Worm (Caenorhabditis elegans) whole organism, dauer: ENCODE results near the gene dmsr-1.
"Not testable (repeated sequence)": the region's sequence is repeated elsewhere in the genome, so short reads cannot be mapped to it uniquely, and the experiment has no call there.

Experiments
- unc-62 ChIP-seq: sonication (generic microtip); optimal IDR thresholded peaks from 2 replicates; lab custom pipeline; 2017; ENCODE audit warnings: missing biosample characterization, missing genetic modification reagents, missing genetic modification characterization

Gene dmsr-1

ce11 chrV:11428728-11429127 is 9.8 kb upstream of the dmsr-1 start:
- no peak for TF ChIP-seq unc-62 (GFP tag; lab: Kevin White, UChicago)

ce11 chrV:11430823-11431222 is 7.7 kb upstream of the dmsr-1 start:
- no peak for TF ChIP-seq unc-62 (GFP tag; lab: Kevin White, UChicago)

- TF ChIP-seq unc-62 (GFP tag; lab: Kevin White, UChicago): no peak
Observed at ce11 chrV:11435242-11435641, 3.3 kb upstream of the dmsr-1 start.

- TF ChIP-seq unc-62 (GFP tag; lab: Kevin White, UChicago): no peak
Observed at ce11 chrV:11436407-11436806, 2.2 kb upstream of the dmsr-1 start.

ce11 chrV:11439202-11439601 is 638 bp downstream of the dmsr-1 start:
- no peak for TF ChIP-seq unc-62 (GFP tag; lab: Kevin White, UChicago)

ce11 chrV:11443503-11443902 is 4.9 kb downstream of the dmsr-1 start, which contains the start of gene F57B7.2:
Gene F57B7.2, minus strand, starts transcription at chrV:11443603.
- no peak for TF ChIP-seq unc-62 (GFP tag; lab: Kevin White, UChicago)

- TF ChIP-seq unc-62 (GFP tag; lab: Kevin White, UChicago): no peak
Observed at ce11 chrV:11445375-11445774, 6.8 kb downstream of the dmsr-1 start.

ce11 chrV:11446297-11446696 is 7.7 kb downstream of the dmsr-1 start, which contains the start of gene mig-17:
Gene mig-17, plus strand, starts transcription at chrV:11446685.
- TF ChIP-seq unc-62 (GFP tag; lab: Kevin White, UChicago): no peak

- no peak for TF ChIP-seq unc-62 (GFP tag; lab: Kevin White, UChicago)
Observed at ce11 chrV:11449404-11449803, 10.8 kb downstream of the dmsr-1 start.

ce11 chrV:11450257-11450656 is 11.7 kb downstream of the dmsr-1 start, which contains the start of gene col-156:
Gene col-156, minus strand, starts transcription at chrV:11450357.
- no peak for TF ChIP-seq unc-62 (GFP tag; lab: Kevin White, UChicago)

- no peak for TF ChIP-seq unc-62 (GFP tag; lab: Kevin White, UChicago)
Observed at ce11 chrV:11454917-11455316, 16.4 kb downstream of the dmsr-1 start.

ce11 chrV:11459255-11459654 is 20.7 kb downstream of the dmsr-1 start, which contains the start of gene T11F9.1:
Gene T11F9.1, plus strand, starts transcription at chrV:11459555.
- TF ChIP-seq unc-62 (GFP tag; lab: Kevin White, UChicago): no peak

ce11 chrV:11462963-11463453 is 24.4 kb downstream of the dmsr-1 start, which contains the start of gene zipt-16:
Gene zipt-16, plus strand, starts transcription at chrV:11463013.
- no peak for TF ChIP-seq unc-62 (GFP tag; lab: Kevin White, UChicago)

- no peak for TF ChIP-seq unc-62 (GFP tag; lab: Kevin White, UChicago)
Observed at ce11 chrV:11470210-11470713, 31.7 kb downstream of the dmsr-1 start, which contains the start of gene aat-6. Gene aat-6, minus strand, starts transcription at chrV:11470663.

- no peak for TF ChIP-seq unc-62 (GFP tag; lab: Kevin White, UChicago)
Observed at ce11 chrV:11472209-11472608, 33.6 kb downstream of the dmsr-1 start, which contains the start of the genes nas-20 and nas-21. Gene nas-20, minus strand, starts transcription at chrV:11472309. Gene nas-21, plus strand, starts transcription at chrV:11472564.

ce11 chrV:11474399-11474798 is 35.8 kb downstream of the dmsr-1 start, which contains the start of gene nas-22:
Gene nas-22, plus strand, starts transcription at chrV:11474699.
- no peak for TF ChIP-seq unc-62 (GFP tag; lab: Kevin White, UChicago)

ce11 chrV:11475638-11476037 is 37.1 kb downstream of the dmsr-1 start, which contains the start of gene T11F9.7:
Gene T11F9.7, plus strand, starts transcription at chrV:11475938.
- not testable (repeated sequence) for TF ChIP-seq unc-62 (GFP tag; lab: Kevin White, UChicago)
